Fruit fly (Drosophila melanogaster) whole organism, embryonic: ENCODE results near the gene CG42536.

Experiments used
- Abd-B ChIP-seq: fragments of 200-800 bp; sonication (Bioruptor generic); optimal IDR thresholded peaks from 2 replicates; lab custom pipeline; 2018; ENCODE audit warnings: missing biosample characterization, mild to moderate bottlenecking, missing genetic modification characterization, moderate library complexity
- Antp ChIP-seq: fragments of 200-800 bp; sonication (Bioruptor generic); optimal IDR thresholded peaks from 3 replicates; lab custom pipeline; 2016; ENCODE audit warnings: missing biosample characterization, missing genetic modification characterization
- Awh ChIP-seq: fragments of 200-800 bp; sonication (Bioruptor generic); IDR thresholded peaks from 2 replicates; pipeline ENCODE4, ENCODE4 v1.3.6; 2022; ENCODE audit warnings: missing biosample characterization, missing genetic modification characterization
- Bdp1 ChIP-seq: fragments of 200-800 bp; sonication (Bioruptor generic); optimal IDR thresholded peaks from 3 replicates; lab custom pipeline; 2016; ENCODE audit warnings: missing biosample characterization, missing genetic modification characterization
- CG10209 ChIP-seq: fragments of 200-800 bp; sonication (Bioruptor generic); optimal IDR thresholded peaks from 3 replicates; lab custom pipeline; 2017; ENCODE audit warnings: missing biosample characterization, mild to moderate bottlenecking, missing genetic modification characterization, missing genetic modification reagents
- CG11093 ChIP-seq: fragments of 200-800 bp; sonication (Bioruptor generic); IDR thresholded peaks from 3 replicates; pipeline ENCODE4 v1.3.6; 2022; ENCODE audit warnings: missing biosample characterization, missing genetic modification characterization
- CG11247 ChIP-seq: fragments of 200-800 bp; sonication (Bioruptor generic); IDR thresholded peaks from 2 replicates; pipeline ENCODE4 v1.3.6; 2022; ENCODE audit warnings: missing biosample characterization, missing genetic modification characterization
- CG12236 ChIP-seq: fragments of 200-800 bp; sonication (Bioruptor generic); optimal IDR thresholded peaks from 2 replicates; lab custom pipeline; 2016; ENCODE audit warnings: missing biosample characterization, missing genetic modification characterization
- CG12391 ChIP-seq: fragments of 200-800 bp; sonication (Bioruptor generic); optimal IDR thresholded peaks from 3 replicates; lab custom pipeline; 2018; ENCODE audit warnings: missing biosample characterization, mild to moderate bottlenecking, missing genetic modification characterization, moderate library complexity
- CG12942 ChIP-seq: fragments of 200-800 bp; sonication (Bioruptor generic); optimal IDR thresholded peaks from 3 replicates; lab custom pipeline; 2016; ENCODE audit warnings: missing biosample characterization, missing genetic modification characterization
- CG14050 ChIP-seq: fragments of 200-800 bp; sonication (Bioruptor generic); IDR thresholded peaks from 3 replicates; pipeline ENCODE4 v1.3.6; 2022; ENCODE audit warnings: missing biosample characterization, missing genetic modification characterization
- CG16813 ChIP-seq: fragments of 200-800 bp; sonication (Bioruptor generic); IDR thresholded peaks from 3 replicates; pipeline ENCODE4 v1.3.6; 2022; ENCODE audit warnings: missing biosample characterization, missing genetic modification characterization; ENCODE audit not compliant: partially characterized antibody
- CG17186 ChIP-seq: fragments of 200-800 bp; sonication (Bioruptor generic); optimal IDR thresholded peaks from 3 replicates; lab custom pipeline; 2017; ENCODE audit warnings: missing biosample characterization, missing genetic modification reagents, missing genetic modification characterization
- CG17361 ChIP-seq: fragments of 200-800 bp; sonication (Bioruptor generic); IDR thresholded peaks from 3 replicates; pipeline ENCODE4 v1.3.6; 2022; ENCODE audit warnings: missing biosample characterization, missing genetic modification characterization
- CG18262 ChIP-seq: fragments of 200-800 bp; optimal IDR thresholded peaks from 3 replicates; lab custom pipeline; 2019; ENCODE audit warnings: missing biosample characterization, mild to moderate bottlenecking, missing genetic modification characterization, moderate library complexity
- CG18619 ChIP-seq: fragments of 200-800 bp; sonication (Bioruptor generic); optimal IDR thresholded peaks from 3 replicates; lab custom pipeline; 2017; ENCODE audit warnings: missing biosample characterization, mild to moderate bottlenecking, missing genetic modification characterization
- CG2199 ChIP-seq: fragments of 200-800 bp; sonication (Bioruptor generic); IDR thresholded peaks from 3 replicates; pipeline ENCODE4 v1.3.6; 2022; ENCODE audit warnings: missing biosample characterization, missing genetic modification characterization
- CG2678 ChIP-seq: fragments of 200-800 bp; sonication (Bioruptor generic); optimal IDR thresholded peaks from 3 replicates; lab custom pipeline; 2019; ENCODE audit warnings: missing biosample characterization, mild to moderate bottlenecking, missing genetic modification characterization, moderate library complexity
- CG4707 ChIP-seq: fragments of 200-800 bp; sonication (Bioruptor generic); optimal IDR thresholded peaks from 2 replicates; lab custom pipeline; 2018; ENCODE audit warnings: missing biosample characterization, mild to moderate bottlenecking, missing genetic modification characterization, moderate library complexity
- CG4730 ChIP-seq: fragments of 200-800 bp; sonication (Bioruptor generic); IDR thresholded peaks from 2 replicates; pipeline ENCODE4 v1.3.6; 2022; ENCODE audit warnings: missing biosample characterization, missing genetic modification characterization
- CG8089 ChIP-seq: fragments of 200-800 bp; sonication (Bioruptor generic); optimal IDR thresholded peaks from 3 replicates; lab custom pipeline; 2016; ENCODE audit warnings: missing biosample characterization, missing genetic modification characterization
- CkIIα-i1 ChIP-seq: fragments of 200-800 bp; sonication (Bioruptor generic); IDR thresholded peaks from 2 replicates; pipeline ENCODE4 v1.3.6; 2022; ENCODE audit warnings: missing biosample characterization, missing genetic modification characterization
- D19B ChIP-seq: fragments of 200-800 bp; sonication (Bioruptor generic); optimal IDR thresholded peaks from 2 replicates; lab custom pipeline; 2017; ENCODE audit warnings: missing biosample characterization, mild to moderate bottlenecking, missing genetic modification characterization
- Dll ChIP-seq: fragments of 200-800 bp; sonication (Bioruptor generic); IDR thresholded peaks from 4 replicates; pipeline ENCODE4 v1.3.6; 2022; ENCODE audit warnings: missing biosample characterization, missing genetic modification characterization; ENCODE audit not compliant: partially characterized antibody
- Elba2 ChIP-seq: fragments of 200-800 bp; sonication (Bioruptor generic); optimal IDR thresholded peaks from 3 replicates; lab custom pipeline; 2016; ENCODE audit warnings: missing biosample characterization, missing genetic modification characterization
- Gsc ChIP-seq: fragments of 200-800 bp; sonication (Bioruptor generic); IDR thresholded peaks from 2 replicates; pipeline ENCODE4 v1.3.6; 2022; ENCODE audit warnings: missing biosample characterization, missing genetic modification characterization
- HmgZ ChIP-seq: fragments of 200-800 bp; sonication (Bioruptor generic); optimal IDR thresholded peaks from 2 replicates; lab custom pipeline; 2018; ENCODE audit warnings: missing biosample characterization, mild to moderate bottlenecking, missing genetic modification characterization
- Med ChIP-seq: fragments of 200-800 bp; sonication (Bioruptor generic); peaks from one replicate; lab custom pipeline; 2016; ENCODE audit warnings: missing biosample characterization, missing genetic modification characterization, mild to moderate bottlenecking, inconsistent platforms, moderate library complexity
- Meics ChIP-seq: fragments of 200-800 bp; sonication (Bioruptor generic); optimal IDR thresholded peaks from 2 replicates; lab custom pipeline; 2017; ENCODE audit warnings: missing biosample characterization, mild to moderate bottlenecking, missing genetic modification characterization
- Oaz ChIP-seq: fragments of 200-800 bp; sonication (Bioruptor generic); IDR thresholded peaks from 2 replicates; pipeline ENCODE4 v1.3.6; 2022; ENCODE audit warnings: missing biosample characterization, missing genetic modification characterization
- ac ChIP-seq: fragments of 200-800 bp; sonication (Bioruptor generic); optimal IDR thresholded peaks from 3 replicates; lab custom pipeline; 2017; ENCODE audit warnings: missing biosample characterization, mild to moderate bottlenecking, missing genetic modification characterization
- ap ChIP-seq: fragments of 200-800 bp; sonication (Bioruptor generic); IDR thresholded peaks from 2 replicates; pipeline ENCODE4 v1.3.6; 2022; ENCODE audit warnings: missing biosample characterization, missing genetic modification characterization
- ato ChIP-seq: fragments of 200-800 bp; sonication (Bioruptor generic); IDR thresholded peaks from 2 replicates; pipeline ENCODE4 v1.3.6; 2022; ENCODE audit warnings: missing biosample characterization, missing genetic modification characterization; ENCODE audit not compliant: partially characterized antibody
- bcd ChIP-seq: fragments of 200-800 bp; sonication (Bioruptor generic); optimal IDR thresholded peaks from 2 replicates; lab custom pipeline; 2017; ENCODE audit warnings: missing biosample characterization, mild to moderate bottlenecking, missing genetic modification characterization
- bigmax ChIP-seq: fragments of 200-800 bp; sonication (Bioruptor generic); optimal IDR thresholded peaks from 2 replicates; lab custom pipeline; 2018; ENCODE audit warnings: missing biosample characterization, mild to moderate bottlenecking, missing genetic modification characterization
- br ChIP-seq: fragments of >200 bp; optimal IDR thresholded peaks from 2 replicates; lab custom pipeline; 2017
- dm ChIP-seq: fragments of 200-800 bp; sonication (Bioruptor generic); optimal IDR thresholded peaks from 3 replicates; lab custom pipeline; 2016; ENCODE audit warnings: missing biosample characterization, missing genetic modification characterization
- dmrt99B ChIP-seq: fragments of 200-800 bp; sonication (Bioruptor generic); optimal IDR thresholded peaks from 2 replicates; lab custom pipeline; 2018; ENCODE audit warnings: missing biosample characterization, mild to moderate bottlenecking, missing genetic modification characterization, moderate library complexity
- ems ChIP-seq: fragments of 200-800 bp; sonication (Bioruptor generic); optimal IDR thresholded peaks from 3 replicates; lab custom pipeline; 2016; ENCODE audit warnings: missing biosample characterization, missing genetic modification characterization
- esg ChIP-seq: fragments of 200-800 bp; sonication (Bioruptor generic); conservative IDR thresholded peaks from 2 replicates; pipeline ENCODE4 v1.3.6; 2022; ENCODE audit warnings: missing biosample characterization, missing genetic modification characterization
- fd3F ChIP-seq: fragments of 200-800 bp; sonication (Bioruptor generic); optimal IDR thresholded peaks from 2 replicates; lab custom pipeline; 2018; ENCODE audit warnings: missing biosample characterization, mild to moderate bottlenecking, missing genetic modification characterization, moderate library complexity
- fd64A ChIP-seq: fragments of 200-800 bp; sonication (Bioruptor generic); optimal IDR thresholded peaks from 3 replicates; lab custom pipeline; 2018; ENCODE audit warnings: missing biosample characterization, mild to moderate bottlenecking, missing genetic modification characterization
- kah ChIP-seq: fragments of 200-800 bp; sonication (Bioruptor generic); optimal IDR thresholded peaks from 2 replicates; lab custom pipeline; 2018; ENCODE audit warnings: missing biosample characterization, mild to moderate bottlenecking, missing genetic modification characterization
- peb ChIP-seq: fragments of 200-800 bp; sonication (Bioruptor generic); IDR thresholded peaks from 2 replicates; pipeline ENCODE4 v1.3.6; 2022; ENCODE audit warnings: missing biosample characterization, missing genetic modification characterization
- pita ChIP-seq: fragments of 200-800 bp; sonication (Bioruptor generic); optimal IDR thresholded peaks from 2 replicates; lab custom pipeline; 2017; ENCODE audit warnings: missing biosample characterization, mild to moderate bottlenecking, missing genetic modification characterization
- schlank ChIP-seq: fragments of 200-800 bp; sonication (Bioruptor generic); optimal IDR thresholded peaks from 2 replicates; lab custom pipeline; 2018; ENCODE audit warnings: missing biosample characterization, mild to moderate bottlenecking, missing genetic modification characterization
- stwl ChIP-seq: fragments of 200-800 bp; sonication (Bioruptor generic); optimal IDR thresholded peaks from 3 replicates; lab custom pipeline; 2018; ENCODE audit warnings: missing biosample characterization, mild to moderate bottlenecking, missing genetic modification characterization, moderate library complexity
- trem ChIP-seq: fragments of 200-800 bp; optimal IDR thresholded peaks from 3 replicates; lab custom pipeline; 2019; ENCODE audit warnings: missing biosample characterization, mild to moderate bottlenecking, missing genetic modification characterization, moderate library complexity
- twi ChIP-seq: fragments of 200-800 bp; optimal IDR thresholded peaks from 2 replicates; lab custom pipeline; 2019; ENCODE audit warnings: missing biosample characterization, mild to moderate bottlenecking, missing genetic modification characterization, moderate library complexity
- zf30C ChIP-seq: fragments of 200-800 bp; sonication (Bioruptor generic); optimal IDR thresholded peaks from 3 replicates; lab custom pipeline; 2018; ENCODE audit warnings: missing biosample characterization, mild to moderate bottlenecking, missing genetic modification characterization

Gene CG42536

DNA sequence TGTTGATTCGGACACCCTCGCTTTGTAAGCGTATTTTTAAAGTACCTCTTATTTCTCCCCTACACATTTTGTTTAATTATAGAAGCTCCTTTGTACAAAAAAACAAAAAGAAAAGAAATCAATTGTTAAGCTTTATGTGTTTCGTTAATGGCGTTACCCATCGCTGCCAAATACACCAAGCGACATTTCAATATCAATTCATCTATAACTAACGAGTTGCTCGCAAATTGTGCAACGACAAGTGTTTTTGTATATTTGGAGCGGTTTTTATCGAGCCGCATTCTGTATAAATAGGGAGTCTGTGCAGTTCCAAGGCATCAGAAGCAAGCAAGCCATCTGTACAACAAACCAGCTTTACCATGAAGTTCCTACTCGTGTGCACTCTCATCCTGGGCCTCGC, 9.6 kb upstream of the CG42536 start, which contains the start of gene CG18628 (continued):
- TF ChIP-seq Abd-B (GFP tag; lab: Kevin White, UChicago) (no peak), kah (GFP tag; lab: Kevin White, UChicago) (no peak)

DNA sequence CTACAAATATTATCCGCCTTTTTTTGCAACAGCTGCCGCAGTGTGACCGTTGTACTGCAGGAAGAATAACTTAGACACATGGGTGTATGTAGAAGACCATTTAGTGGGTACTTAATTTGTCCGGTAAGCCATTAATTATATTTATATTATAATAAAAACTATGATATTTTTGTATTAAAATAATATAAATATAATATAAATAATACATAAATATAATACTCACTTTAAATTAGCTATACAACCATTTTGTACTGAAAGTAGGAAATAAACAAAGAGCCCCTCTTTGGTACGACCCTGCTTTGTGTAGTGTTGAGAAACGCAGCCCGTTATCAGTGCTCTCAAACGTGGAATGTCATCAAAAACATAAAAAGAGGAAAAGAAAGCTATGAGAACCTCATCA, 8.0 kb upstream of the CG42536 start, which contains the start of gene Cnep1r2:
Gene Cnep1r2, plus strand, starts transcription at position 328 of the 400 bp plus-strand sequence.
- TF ChIP-seq Awh (GFP tag; lab: Robert Waterston, UW) (peak; percentile 93), CG17186 (GFP tag; lab: Kevin White, UChicago) (no peak), dm (GFP tag; lab: Kevin White, UChicago) (peak; percentile 1), pita (GFP tag; lab: Kevin White, UChicago) (no peak), peb (GFP tag; lab: Robert Waterston, UW) (peak; percentile 77), CkIIα-i1 (peak; percentile 41; the same call in 1 of the 2 replicates), CG18262 (tag; lab: Kevin White, UChicago) (peak; percentile 98), trem (tag; lab: Kevin White, UChicago) (peak; percentile 95), CG10209 (GFP tag; lab: Kevin White, UChicago) (peak; percentile 97), ap (GFP tag; lab: Robert Waterston, UW) (peak; percentile 87), CG11093 (GFP tag; lab: Robert Waterston, UW) (peak; percentile 94), CG16813 (GFP tag; lab: Robert Waterston, UW) (no peak), bcd (GFP tag; lab: Kevin White, UChicago) (peak; percentile 96), dmrt99B (tag; lab: Kevin White, UChicago) (peak; percentile 96), Med (GFP tag; lab: Kevin White, UChicago) (peak; percentile 90), CG8089 (peak; percentile 24), CG11247 (GFP tag; lab: Robert Waterston, UW) (peak; percentile 92), zf30C (GFP tag; lab: Kevin White, UChicago) (peak; percentile 47), Dll (GFP tag; lab: Robert Waterston, UW) (no peak), Bdp1 (GFP tag; lab: Kevin White, UChicago) (peak; percentile 64), CG4707 (GFP tag; lab: Kevin White, UChicago) (peak; percentile 72), twi (tag; lab: Kevin White, UChicago) (peak; percentile 97), ato (no peak), Oaz (peak; percentile 73; the same call in 1 of the 2 replicates), fd64A (GFP tag; lab: Kevin White, UChicago) (peak; percentile 24), CG12391 (peak; percentile 98), Meics (peak; percentile 96), bigmax (GFP tag; lab: Kevin White, UChicago) (peak; percentile 48), fd3F (GFP tag; lab: Kevin White, UChicago) (peak; percentile 96), D19B (peak; percentile 78), ems (peak; percentile 49), CG2678 (tag; lab: Kevin White, UChicago) (peak; percentile 98), HmgZ (tag; lab: Kevin White, UChicago) (peak; percentile 93), CG12942 (peak; percentile 93), schlank (tag; lab: Kevin White, UChicago) (peak; percentile 83), CG18619 (GFP tag; lab: Kevin White, UChicago) (peak; percentile 96), CG4730 (GFP tag; lab: Robert Waterston, UW) (peak; percentile 91), CG14050 (GFP tag; lab: Robert Waterston, UW) (peak; percentile 91), Gsc (GFP tag; lab: Robert Waterston, UW) (no peak), br (no peak), CG17361 (GFP tag; lab: Robert Waterston, UW) (peak; percentile 98), CG12236 (GFP tag; lab: Kevin White, UChicago) (no peak), Antp (GFP tag; lab: Kevin White, UChicago) (peak; percentile 66), stwl (peak; percentile 93), Elba2 (peak; percentile 87), CG2199 (GFP tag; lab: Robert Waterston, UW) (peak; percentile 90), ac (GFP tag; lab: Kevin White, UChicago) (peak; percentile 87), esg (peak; percentile 96)
